Worm (Caenorhabditis elegans) whole organism, late embryonic: ENCODE measurements around the gene sri-71.
"Not testable (repeated sequence)": the region's sequence is repeated elsewhere in the genome, so short reads cannot be mapped to it uniquely, and the experiment has no call there.

ENCODE experiments used
- C08G9.2 ChIP-seq: sonication (generic microtip); optimal IDR thresholded peaks from 2 replicates; lab custom pipeline; 2016; ENCODE audit warnings: mild to moderate bottlenecking, missing genetic modification characterization, moderate library complexity, missing compliant biosample characterization
- K09A11.1 ChIP-seq: sonication (generic microtip); optimal IDR thresholded peaks from 2 replicates; lab custom pipeline; 2017; ENCODE audit warnings: antibody characterized with exemption, mild to moderate bottlenecking, missing genetic modification characterization, missing compliant biosample characterization; ENCODE audit not compliant: insufficient read depth
- Y22D7AL.16 ChIP-seq: sonication (generic microtip); optimal IDR thresholded peaks from 2 replicates; lab custom pipeline; 2016; ENCODE audit warnings: missing genetic modification characterization, missing compliant biosample characterization
- ahr-1 ChIP-seq: sonication (generic microtip); optimal IDR thresholded peaks from 2 replicates; lab custom pipeline; 2016; ENCODE audit warnings: missing genetic modification characterization, missing compliant biosample characterization
- ceh-14 ChIP-seq: sonication (generic microtip); optimal IDR thresholded peaks from 2 replicates; lab custom pipeline; 2016; ENCODE audit warnings: missing genotype, missing genetic modification characterization, missing compliant biosample characterization
- ceh-19 ChIP-seq: fragments of 200-800 bp; sonication (Bioruptor generic); optimal IDR thresholded peaks from 2 replicates; lab custom pipeline; 2018; ENCODE audit warnings: mild to moderate bottlenecking, missing genetic modification characterization, missing compliant biosample characterization
- ceh-22 ChIP-seq: sonication (generic microtip); optimal IDR thresholded peaks from 2 replicates; lab custom pipeline; 2017; ENCODE audit warnings: missing biosample characterization, missing genetic modification characterization
- ceh-45 ChIP-seq: fragments of 200-800 bp; sonication (Bioruptor generic); IDR thresholded peaks from 2 replicates; pipeline ENCODE4 v1.3.6; 2022; ENCODE audit warnings: missing genetic modification reagents, missing genetic modification characterization, missing compliant biosample characterization
- ceh-48 ChIP-seq: sonication (generic microtip); optimal IDR thresholded peaks from 2 replicates; lab custom pipeline; 2016; ENCODE audit warnings: missing genetic modification characterization, inconsistent platforms, missing compliant biosample characterization
- ceh-6 ChIP-seq: fragments of 200-800 bp; sonication (Bioruptor generic); optimal IDR thresholded peaks from 2 replicates; lab custom pipeline; 2018; ENCODE audit warnings: mild to moderate bottlenecking, missing genetic modification characterization, missing compliant biosample characterization
- che-1 ChIP-seq: sonication (generic microtip); optimal IDR thresholded peaks from 2 replicates; lab custom pipeline; 2016; ENCODE audit warnings: mild to moderate bottlenecking, missing genetic modification characterization, missing compliant biosample characterization
- elt-2 ChIP-seq: sonication (generic microtip); optimal IDR thresholded peaks from 2 replicates; lab custom pipeline; 2016; ENCODE audit warnings: missing genetic modification reagents, missing genetic modification characterization, missing compliant biosample characterization
- elt-4 ChIP-seq: sonication (generic microtip); optimal IDR thresholded peaks from 2 replicates; lab custom pipeline; 2016; ENCODE audit warnings: missing genetic modification characterization, missing compliant biosample characterization
- ets-4 ChIP-seq: sonication (generic microtip); optimal IDR thresholded peaks from 2 replicates; lab custom pipeline; 2016; ENCODE audit warnings: missing genetic modification characterization, missing compliant biosample characterization
- fkh-6 ChIP-seq: sonication (generic microtip); optimal IDR thresholded peaks from 2 replicates; lab custom pipeline; 2016; ENCODE audit warnings: missing genetic modification characterization, missing compliant biosample characterization
- hlh-13 ChIP-seq: fragments of 200-800 bp; sonication (Bioruptor generic); optimal IDR thresholded peaks from 2 replicates; lab custom pipeline; 2018; ENCODE audit warnings: mild to moderate bottlenecking, missing genetic modification characterization, missing compliant biosample characterization
- hlh-30 ChIP-seq: sonication (generic microtip); optimal IDR thresholded peaks from 2 replicates; lab custom pipeline; 2017; ENCODE audit warnings: antibody characterized with exemption, missing genetic modification characterization, missing compliant biosample characterization; ENCODE audit not compliant: insufficient read depth
- hlh-6 ChIP-seq: sonication (generic microtip); optimal IDR thresholded peaks from 2 replicates; lab custom pipeline; 2016; ENCODE audit warnings: missing genotype, missing genetic modification characterization, missing compliant biosample characterization
- hlh-8 ChIP-seq: sonication (generic microtip); optimal IDR thresholded peaks from 2 replicates; lab custom pipeline; 2016; ENCODE audit warnings: missing genotype, missing genetic modification characterization, missing compliant biosample characterization
- madf-2 ChIP-seq: sonication (generic microtip); optimal IDR thresholded peaks from 2 replicates; lab custom pipeline; 2017; ENCODE audit warnings: missing genetic modification characterization, missing compliant biosample characterization
- mec-3 ChIP-seq: sonication (generic microtip); optimal IDR thresholded peaks from 2 replicates; lab custom pipeline; 2016; ENCODE audit warnings: borderline replicate concordance, missing genetic modification characterization, missing compliant biosample characterization
- nfya-1 ChIP-seq: sonication (generic microtip); optimal IDR thresholded peaks from 2 replicates; lab custom pipeline; 2017; ENCODE audit warnings: missing genetic modification characterization, mild to moderate bottlenecking, missing compliant biosample characterization, antibody characterized with exemption, moderate library complexity
- nhr-232 ChIP-seq: sonication (generic microtip); optimal IDR thresholded peaks from 2 replicates; lab custom pipeline; 2016; ENCODE audit warnings: missing genetic modification characterization, missing compliant biosample characterization
- pax-1 ChIP-seq: fragments of 150-350 bp; optimal IDR thresholded peaks from 2 replicates; lab custom pipeline; 2014; ENCODE audit warnings: missing biosample characterization, missing genetic modification characterization
- pha-2 ChIP-seq: sonication (generic microtip); optimal IDR thresholded peaks from 2 replicates; lab custom pipeline; 2017; ENCODE audit warnings: mild to moderate bottlenecking, missing genetic modification characterization, missing compliant biosample characterization
- rnt-1 ChIP-seq: sonication (generic microtip); optimal IDR thresholded peaks from 2 replicates; lab custom pipeline; 2016; ENCODE audit warnings: missing genetic modification characterization, missing compliant biosample characterization
- sox-2 ChIP-seq: fragments of 200-800 bp; sonication (Bioruptor generic); IDR thresholded peaks from 2 replicates; pipeline ENCODE4 v1.3.6; 2022; ENCODE audit warnings: missing genetic modification reagents, missing genetic modification characterization, missing compliant biosample characterization
- syd-9 ChIP-seq: sonication (generic microtip); optimal IDR thresholded peaks from 2 replicates; lab custom pipeline; 2016; ENCODE audit warnings: mild to moderate bottlenecking, missing genetic modification characterization, moderate library complexity, missing compliant biosample characterization
- ttx-3 ChIP-seq: sonication (generic microtip); optimal IDR thresholded peaks from 2 replicates; lab custom pipeline; 2016; ENCODE audit warnings: missing genetic modification reagents, missing genetic modification characterization, missing compliant biosample characterization
- unc-55 ChIP-seq: sonication (generic microtip); optimal IDR thresholded peaks from 2 replicates; lab custom pipeline; 2017; ENCODE audit warnings: missing biosample characterization, missing genetic modification reagents, missing genetic modification characterization
- zip-5 ChIP-seq: sonication (generic microtip); optimal IDR thresholded peaks from 2 replicates; lab custom pipeline; 2016; ENCODE audit warnings: missing genetic modification characterization, missing compliant biosample characterization

The sri-71 gene

DNA sequence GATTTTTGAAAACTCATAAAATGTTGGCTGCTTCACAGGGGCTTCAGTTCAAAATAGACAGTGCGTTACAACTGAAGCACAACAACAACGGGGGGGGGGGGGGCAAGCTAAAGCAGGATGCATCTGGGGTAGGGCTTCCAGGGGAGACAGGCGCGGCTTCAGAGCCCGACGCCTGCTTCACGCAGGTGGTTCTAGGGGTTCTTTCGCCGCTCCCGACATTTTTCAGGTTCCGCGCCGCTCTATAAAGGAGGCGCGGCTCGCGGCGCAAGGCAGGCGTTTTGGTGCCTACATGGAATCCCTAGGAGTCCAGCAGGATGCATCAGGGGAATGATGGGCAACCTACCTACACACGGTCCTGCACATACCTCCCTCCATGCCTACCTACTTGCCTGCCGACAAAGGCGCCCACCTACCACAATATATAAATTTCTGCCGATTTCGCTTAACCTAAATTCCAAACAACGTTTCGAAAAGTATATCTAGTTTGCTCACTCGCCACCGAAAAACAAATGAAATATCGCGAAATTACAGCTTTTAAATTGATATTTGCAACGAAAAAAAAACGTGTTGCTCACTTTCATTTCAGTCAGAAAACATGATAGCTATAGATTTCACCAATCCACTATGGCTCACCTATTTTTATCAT is at the start of gene sri-71:
Gene sri-71, plus strand, starts transcription at position 596 of the 646 bp plus-strand sequence.
- TF ChIP-seq ceh-19 (GFP tag; lab: Kevin White, UChicago) = no peak

DNA sequence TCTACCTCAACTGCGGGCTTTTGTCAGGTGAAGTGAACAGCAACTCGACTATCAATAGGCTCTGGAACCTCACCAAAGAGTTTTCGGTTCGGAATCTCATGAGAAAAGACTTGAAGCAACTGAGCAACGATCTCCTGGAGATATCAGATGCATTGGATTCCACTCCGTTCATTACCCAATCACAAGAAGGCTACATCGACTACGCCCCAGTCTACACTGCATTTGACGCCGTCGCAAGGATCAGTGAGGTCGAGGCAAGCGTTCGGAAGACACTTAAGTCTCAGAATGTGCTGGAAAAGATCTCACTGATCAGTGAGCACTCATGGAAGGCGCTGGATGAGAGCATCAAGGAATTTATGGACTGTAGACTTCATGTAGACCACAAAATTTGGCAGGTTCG is 49.3 kb upstream of the sri-71 start:
- TF ChIP-seq elt-4 (tag; lab: Kevin White, UChicago) = no peak
- TF ChIP-seq sox-2 (GFP tag; lab: Robert Waterston, UW) = no peak
- no peak for TF ChIP-seq mec-3 (tag; lab: Kevin White, UChicago)
- no peak for TF ChIP-seq ceh-45 (GFP tag; lab: Robert Waterston, UW)
- no peak for TF ChIP-seq hlh-30 (tag; lab: Kevin White, UChicago)
- TF ChIP-seq hlh-13 (GFP tag; lab: Kevin White, UChicago) = no peak
- no peak for TF ChIP-seq ets-4 (tag; lab: Kevin White, UChicago)
- no peak for TF ChIP-seq che-1
- no peak for TF ChIP-seq nfya-1 (tag; lab: Kevin White, UChicago)
- no peak for TF ChIP-seq pha-2 (tag; lab: Kevin White, UChicago)
- no peak for TF ChIP-seq unc-55 (GFP tag; lab: Kevin White, UChicago)
- no peak for TF ChIP-seq rnt-1 (tag; lab: Kevin White, UChicago)
- no peak for TF ChIP-seq ceh-22 (tag; lab: Kevin White, UChicago)
- no peak for TF ChIP-seq hlh-8 (tag; lab: Kevin White, UChicago)
- no peak for TF ChIP-seq pax-1 (tag; lab: Kevin White, UChicago)
- TF ChIP-seq fkh-6 (tag; lab: Kevin White, UChicago) = no peak
- no peak for TF ChIP-seq ceh-48 (tag; lab: Kevin White, UChicago)
- TF ChIP-seq zip-5 (tag; lab: Kevin White, UChicago) = no peak
- no peak for TF ChIP-seq hlh-6
- TF ChIP-seq, all 69 proteins: peak for 0

DNA sequence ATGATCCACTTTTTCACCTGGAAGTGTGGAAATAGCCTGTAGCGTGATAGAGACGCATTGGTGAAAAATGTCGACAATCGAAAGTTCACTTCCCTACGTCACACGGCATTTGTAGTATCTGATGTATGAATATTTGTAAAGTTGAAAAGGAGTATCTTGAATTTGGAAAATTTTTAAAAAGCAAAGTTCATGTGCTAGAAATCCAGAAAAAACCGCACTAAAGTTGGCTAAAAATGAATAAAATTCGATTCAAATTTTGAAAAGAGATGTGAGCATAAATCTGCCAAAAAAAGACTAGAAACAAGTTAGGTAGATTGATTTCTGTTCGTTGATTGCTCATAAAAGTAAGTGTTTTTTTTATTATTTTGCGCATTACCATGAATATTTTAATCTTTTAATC is 44.5 kb upstream of the sri-71 start, which contains the start of gene sri-74:
Gene sri-74, minus strand, starts transcription at position 101 of the 400 bp plus-strand sequence.
- TF ChIP-seq ttx-3 (tag; lab: Kevin White, UChicago) (no peak), syd-9 (no peak)

DNA sequence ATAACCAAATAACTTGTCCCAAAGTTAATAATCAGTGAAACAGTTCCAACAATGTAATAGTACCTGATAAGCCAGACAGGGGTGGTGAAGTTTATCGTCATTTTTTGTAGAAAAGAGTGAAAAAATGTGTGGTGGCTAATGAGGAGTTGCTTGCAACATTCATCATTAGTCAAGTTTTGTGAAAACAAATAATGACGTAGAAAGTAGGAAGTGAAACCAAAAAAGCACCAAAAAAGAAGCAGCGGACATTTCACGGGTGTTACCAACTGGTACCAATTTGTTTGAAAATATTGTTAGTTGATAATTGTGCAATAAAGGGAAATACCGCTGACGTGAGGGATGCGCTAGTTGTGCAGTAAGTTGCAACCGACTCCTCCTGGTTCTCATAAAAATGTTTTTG is 42.1 kb upstream of the sri-71 start, which contains the start of gene sri-36:
Gene sri-36, minus strand, starts transcription at position 101 of the 400 bp plus-strand sequence.
- TF ChIP-seq zip-5 (tag; lab: Kevin White, UChicago) = no peak
- TF ChIP-seq nhr-232 (tag; lab: Kevin White, UChicago) = no peak
- TF ChIP-seq ahr-1 (tag; lab: Kevin White, UChicago) = no peak
- TF ChIP-seq Y22D7AL.16 (tag; lab: Kevin White, UChicago) = no peak
- TF ChIP-seq madf-2 (tag; lab: Kevin White, UChicago) = no peak
- TF ChIP-seq ets-4 (tag; lab: Kevin White, UChicago) = no peak
- TF ChIP-seq, all 69 proteins: peak for 0

DNA sequence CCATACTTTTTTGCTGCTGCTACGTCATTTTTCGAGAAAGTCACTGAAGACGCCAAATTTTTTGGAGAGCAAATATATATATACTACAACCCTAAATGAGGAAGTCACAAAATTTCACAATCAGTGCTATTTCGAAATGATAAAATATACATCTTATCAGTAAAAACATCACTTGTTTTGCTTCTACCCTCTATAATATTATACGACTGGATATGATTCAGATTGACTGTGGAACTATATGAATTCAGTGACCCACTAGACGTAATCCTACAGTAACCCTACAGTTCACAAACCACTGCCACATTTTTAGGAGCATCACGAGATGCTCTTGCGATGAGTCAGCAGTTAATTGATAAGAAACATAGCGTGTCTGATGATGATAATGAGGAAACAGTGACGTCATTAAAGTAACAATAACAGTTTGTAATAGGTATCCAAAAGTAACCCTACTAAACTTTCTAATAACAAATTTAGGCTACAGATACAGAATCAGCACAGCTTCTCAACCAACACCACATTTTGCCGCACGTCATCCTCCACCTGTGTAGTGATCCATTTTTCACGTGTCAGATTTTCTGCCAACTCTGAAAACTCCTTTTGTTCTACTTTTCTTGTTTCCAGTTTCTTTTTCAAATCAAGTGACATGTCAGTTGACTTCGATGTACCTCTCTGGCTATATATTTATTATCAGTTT is 40.5 kb upstream of the sri-71 start, which contains the start of the genes F33H12.7 and sri-39:
Gene F33H12.7, minus strand, starts transcription at position 51 of the 694 bp plus-strand sequence.
Gene sri-39, plus strand, starts transcription at position 644 of the 694 bp plus-strand sequence.
- TF ChIP-seq ceh-19 (GFP tag; lab: Kevin White, UChicago) = no peak
- no peak for TF ChIP-seq ceh-45 (GFP tag; lab: Robert Waterston, UW)
- peak; percentile 85 for TF ChIP-seq elt-2
- no peak for TF ChIP-seq ceh-6
- TF ChIP-seq K09A11.1 = no peak
- TF ChIP-seq ceh-22 (tag; lab: Kevin White, UChicago) = no peak

DNA sequence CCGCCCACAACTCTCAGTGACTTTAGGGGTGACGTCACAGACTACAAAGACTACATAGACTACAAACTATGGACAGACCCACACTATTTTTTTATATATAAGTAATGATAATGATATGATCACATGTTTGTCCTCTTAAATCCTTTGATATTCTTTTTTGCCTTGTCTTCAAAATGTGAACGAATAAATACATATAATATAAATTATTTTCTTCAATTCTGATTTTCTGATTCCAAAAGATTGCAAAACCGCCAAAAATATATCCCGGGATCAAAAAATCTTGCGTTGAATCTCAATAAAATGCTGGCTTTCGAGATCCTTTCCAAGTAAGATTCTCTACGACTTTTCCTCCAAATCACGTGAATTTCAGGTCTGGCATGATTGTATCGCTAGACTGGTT is 27.4 kb upstream of the sri-71 start, which contains the start of gene F33H12.1:
Gene F33H12.1, plus strand, starts transcription at position 301 of the 400 bp plus-strand sequence.
- TF ChIP-seq hlh-6; ceh-14; C08G9.2 (tag; lab: Kevin White, UChicago): not testable (repeated sequence)
